Worm (Caenorhabditis elegans): Measurements from ENCODE around the gene nlp-23.

DNA sequence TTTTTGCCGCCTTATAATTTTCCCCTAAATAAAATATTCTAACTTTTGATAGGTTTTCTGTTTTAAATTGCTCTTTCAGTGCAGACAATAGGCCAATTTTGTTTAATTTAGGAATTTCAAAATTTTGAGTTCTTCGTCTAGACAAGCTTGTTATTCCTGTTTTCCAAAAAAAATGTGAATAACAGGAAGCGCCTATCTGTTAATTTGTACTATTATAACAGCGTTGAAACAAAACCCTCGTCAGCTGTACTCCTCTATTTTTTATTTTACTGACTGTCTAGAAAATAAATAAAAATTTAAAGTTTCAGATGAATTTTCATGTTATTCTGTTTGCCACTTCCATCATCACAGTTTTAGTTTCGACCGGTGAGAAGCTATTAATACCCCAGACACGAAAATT, 38.5 kb upstream of the nlp-23 start, which contains the start of gene F47G3.4:
- TF ChIP-seq nhr-41 (GFP tag; IDR thresholded peaks at IDR 0.05) (no peak), nhr-76 (tag; optimal IDR thresholded peaks at IDR 0.05) (no peak), daf-19 (GFP tag; conservative IDR thresholded peaks at IDR 0.05) (no peak), unc-39 (tag; optimal IDR thresholded peaks at IDR 0.05) (no peak), hlh-30 (tag; optimal IDR thresholded peaks at IDR 0.05; ENCODE audit: insufficient read depth) (no peak), ztf-11 (tag; optimal IDR thresholded peaks at IDR 0.05) (no peak), ama-1 (optimal IDR thresholded peaks at IDR 0.05) (no peak), R02D3.7 (tag; optimal IDR thresholded peaks at IDR 0.05) (no peak), zfp-3 (GFP tag; conservative IDR thresholded peaks at IDR 0.05) (no peak), lin-15B (tag; optimal IDR thresholded peaks at IDR 0.05) (no peak)
